Fruit fly (Drosophila melanogaster) Kc167 (cell line): Measurements from ENCODE around the gene CG13362.

Experiments
- Myc ChIP-seq: fragments of >200 bp; optimal IDR thresholded peaks from 2 replicates; lab custom pipeline; 2017; ENCODE audit warnings: missing external identifiers
- Sin3A ChIP-seq: fragments of >200 bp; optimal IDR thresholded peaks from 2 replicates; lab custom pipeline; 2018; ENCODE audit warnings: missing external identifiers
- h ChIP-seq: fragments of >200 bp; optimal IDR thresholded peaks from 3 replicates; lab custom pipeline; 2018; ENCODE audit warnings: missing external identifiers
- insv ChIP-seq: fragments of >200 bp; optimal IDR thresholded peaks from 3 replicates; lab custom pipeline; 2018; ENCODE audit warnings: missing external identifiers
- psq ChIP-seq: fragments of >200 bp; optimal IDR thresholded peaks from 2 replicates; lab custom pipeline; 2017; ENCODE audit warnings: missing external identifiers
- ttk ChIP-seq: sonication (Bioruptor generic); optimal IDR thresholded peaks from 2 replicates; lab custom pipeline; 2017; ENCODE audit warnings: missing external identifiers

The CG13362 gene

DNA sequence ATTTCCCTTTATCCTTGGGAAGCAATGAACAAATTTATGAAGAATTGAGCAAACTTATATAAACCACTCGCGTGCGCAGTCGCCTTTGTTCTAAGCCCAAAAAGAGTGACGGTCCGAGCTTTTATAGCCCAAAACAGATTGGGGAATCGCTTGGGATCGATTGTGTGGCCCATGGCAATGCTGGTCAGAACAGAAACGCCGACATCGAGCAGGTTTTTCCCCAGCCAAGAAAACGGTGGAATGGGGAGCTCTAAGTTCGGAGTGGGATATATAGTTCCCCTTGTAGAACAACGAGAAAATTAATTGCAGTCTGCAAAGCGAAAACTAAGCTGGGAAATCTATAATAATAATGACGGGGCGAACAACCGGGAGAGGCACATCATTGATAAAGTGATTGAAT, at the start of gene CG13362:
Gene CG13362, minus strand, starts transcription at position 101 of the 400 bp plus-strand sequence.
- TF ChIP-seq Myc, result no peak
- no peak for TF ChIP-seq ttk (lab: Kevin White, UChicago)
- no peak for TF ChIP-seq psq (lab: Kevin White, UChicago)
- no peak for TF ChIP-seq Sin3A (lab: Kevin White, UChicago)
- no peak for TF ChIP-seq insv (lab: Kevin White, UChicago)
- TF ChIP-seq h (lab: Kevin White, UChicago), result no peak

dm6 chrX:796397-796989, 45.4 kb upstream of the CG13362 start:
- TF ChIP-seq insv (lab: Kevin White, UChicago) (no peak), h (lab: Kevin White, UChicago) (no peak), Sin3A (lab: Kevin White, UChicago) (no peak), ttk (lab: Kevin White, UChicago) (no peak), Myc (no peak), psq (lab: Kevin White, UChicago) (no peak)

dm6 chrX:792923-793322, 41.8 kb upstream of the CG13362 start, which contains the start of gene CG16989:
Gene CG16989, plus strand, starts transcription at chrX:793147.
- TF ChIP-seq insv (lab: Kevin White, UChicago) (no peak), h (lab: Kevin White, UChicago) (no peak), psq (lab: Kevin White, UChicago) (no peak), ttk (lab: Kevin White, UChicago) (no peak), Myc (no peak), Sin3A (lab: Kevin White, UChicago) (no peak)

DNA sequence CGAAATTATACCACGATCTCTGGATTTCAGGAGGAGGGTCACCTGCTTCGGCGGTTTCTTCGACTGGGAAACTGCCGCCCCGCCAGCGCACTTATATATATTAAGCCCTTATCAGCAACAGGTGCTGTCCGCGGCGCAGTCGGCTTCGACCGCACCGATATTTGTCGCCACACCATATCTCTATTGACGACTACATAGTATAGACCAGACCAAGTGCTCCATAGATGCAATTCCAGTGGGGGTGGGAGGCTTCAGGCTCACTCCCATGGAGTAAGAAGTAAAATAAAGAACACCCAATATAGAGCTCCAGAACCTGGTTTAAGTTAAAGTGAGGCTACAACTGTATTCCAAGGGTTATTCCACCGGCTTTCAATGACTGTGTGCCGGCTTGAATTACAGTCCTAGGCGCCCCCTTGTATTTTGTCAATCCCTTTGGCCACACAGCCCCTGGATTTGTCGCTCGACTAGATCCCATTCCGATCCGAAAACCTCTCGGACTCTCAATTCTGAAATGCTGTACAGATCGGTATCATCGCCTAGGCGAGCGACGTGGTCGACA, 39.0 kb upstream of the CG13362 start, which contains the start of gene CG13360:
Gene CG13360, minus strand, starts transcription at position 51 of the 559 bp plus-strand sequence.
- TF ChIP-seq insv (lab: Kevin White, UChicago), result no peak
- TF ChIP-seq Myc, result no peak
- no peak for TF ChIP-seq psq (lab: Kevin White, UChicago)
- no peak for TF ChIP-seq ttk (lab: Kevin White, UChicago)
- TF ChIP-seq h (lab: Kevin White, UChicago), result no peak
- TF ChIP-seq Sin3A (lab: Kevin White, UChicago), result no peak

dm6 chrX:784456-784855, 33.4 kb upstream of the CG13362 start, which contains the start of gene tw:
Gene tw, plus strand, starts transcription at chrX:784746.
- no peak for TF ChIP-seq insv (lab: Kevin White, UChicago)
- TF ChIP-seq psq (lab: Kevin White, UChicago), result no peak
- no peak for TF ChIP-seq h (lab: Kevin White, UChicago)

dm6 chrX:779344-779743, 28.2 kb upstream of the CG13362 start:
- TF ChIP-seq h (lab: Kevin White, UChicago), result no peak
- TF ChIP-seq psq (lab: Kevin White, UChicago), result no peak

- TF ChIP-seq ttk (lab: Kevin White, UChicago) (no peak), Sin3A (lab: Kevin White, UChicago) (no peak)
Measured at dm6 chrX:775184-775583, 24.1 kb upstream of the CG13362 start.

dm6 chrX:774160-774700, 23.1 kb upstream of the CG13362 start:
- TF ChIP-seq insv (lab: Kevin White, UChicago), result no peak
- TF ChIP-seq ttk (lab: Kevin White, UChicago), result no peak
- no peak for TF ChIP-seq h (lab: Kevin White, UChicago)
- TF ChIP-seq Myc, result no peak
- no peak for TF ChIP-seq Sin3A (lab: Kevin White, UChicago)
- TF ChIP-seq psq (lab: Kevin White, UChicago), result no peak

DNA sequence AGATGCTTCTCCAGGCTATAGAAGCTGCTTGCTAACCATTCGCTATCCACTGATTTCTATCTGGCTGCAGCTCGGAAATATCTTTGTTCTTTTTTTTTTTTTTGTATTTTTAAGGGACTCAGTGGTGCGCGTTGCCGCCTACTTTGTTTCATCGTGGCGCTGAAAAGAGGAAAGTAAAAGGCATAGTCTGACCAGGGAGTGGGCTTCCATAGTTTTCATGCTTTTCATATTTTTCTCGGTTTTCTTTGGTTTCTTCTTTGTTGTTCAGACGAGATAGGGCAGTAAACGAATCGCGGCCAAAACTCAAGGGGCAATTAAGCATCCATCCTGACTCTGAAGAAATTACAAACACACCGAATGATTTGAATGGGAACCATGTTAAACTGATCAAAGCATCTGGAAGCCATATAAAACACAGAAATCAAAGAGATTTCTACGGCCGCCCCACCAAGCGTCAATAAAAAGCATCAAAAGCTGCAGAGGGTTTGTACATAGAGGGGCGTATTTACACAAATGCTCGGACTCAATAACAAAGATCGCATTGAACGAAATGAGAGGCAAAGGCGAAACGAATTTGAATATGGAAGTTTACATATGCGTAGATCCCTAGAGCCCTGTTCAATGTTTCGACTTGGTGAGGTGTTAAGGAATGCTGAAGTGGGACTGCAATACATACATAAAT, 21.3 kb upstream of the CG13362 start:
- TF ChIP-seq ttk (lab: Kevin White, UChicago), result no peak
- TF ChIP-seq insv (lab: Kevin White, UChicago), result no peak
- no peak for TF ChIP-seq Sin3A (lab: Kevin White, UChicago)
- no peak for TF ChIP-seq Myc
- TF ChIP-seq psq (lab: Kevin White, UChicago), result no peak
- no peak for TF ChIP-seq h (lab: Kevin White, UChicago)

DNA sequence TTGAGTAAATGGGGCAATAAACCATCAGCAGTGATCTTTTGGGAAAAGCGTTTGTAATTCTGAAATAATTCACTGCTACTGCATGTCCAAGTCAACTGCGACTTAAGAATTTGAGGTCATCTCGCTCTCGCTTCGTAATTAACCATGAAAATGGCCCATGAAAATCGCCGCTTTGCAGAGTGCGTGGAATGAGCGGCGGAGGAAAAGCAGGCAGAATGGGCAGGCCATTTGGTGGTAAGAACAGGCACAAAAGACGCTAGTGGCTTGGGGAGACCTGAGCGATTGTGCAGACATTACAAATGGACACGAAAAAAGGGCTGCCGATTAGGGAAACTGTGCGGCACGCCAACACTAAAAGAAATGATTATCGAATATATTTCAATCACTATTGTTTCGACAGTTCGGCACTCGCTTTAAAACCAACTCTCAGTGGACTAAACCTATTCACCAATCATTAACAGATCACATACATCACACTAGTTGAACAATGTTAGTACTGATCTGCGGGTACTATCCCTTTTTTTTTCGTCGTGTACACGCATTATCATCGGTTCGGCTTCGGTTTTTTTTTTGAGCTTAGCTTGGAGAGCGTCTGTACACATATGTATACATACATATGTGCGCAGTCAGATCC, 20.4 kb upstream of the CG13362 start:
- no peak for TF ChIP-seq Sin3A (lab: Kevin White, UChicago)
- TF ChIP-seq ttk (lab: Kevin White, UChicago), result no peak
- no peak for TF ChIP-seq h (lab: Kevin White, UChicago)
- TF ChIP-seq Myc, result no peak
- no peak for TF ChIP-seq insv (lab: Kevin White, UChicago)
- no peak for TF ChIP-seq psq (lab: Kevin White, UChicago)

dm6 chrX:769639-770124, 18.6 kb upstream of the CG13362 start, which contains the start of gene fz3:
Gene fz3, plus strand, starts transcription at chrX:769945.
- no peak for TF ChIP-seq psq (lab: Kevin White, UChicago)
- no peak for TF ChIP-seq insv (lab: Kevin White, UChicago)
- TF ChIP-seq Myc, result no peak
- no peak for TF ChIP-seq h (lab: Kevin White, UChicago)
- TF ChIP-seq ttk (lab: Kevin White, UChicago), result no peak
- no peak for TF ChIP-seq Sin3A (lab: Kevin White, UChicago)
